Fruit fly (Drosophila melanogaster) whole organism, embryonic: ENCODE measurements around the gene Gdh.

Source experiments
- ATbp ChIP-seq: fragments of 200-800 bp; sonication (Bioruptor generic); optimal IDR thresholded peaks from 2 replicates; lab custom pipeline; 2017; ENCODE audit warnings: missing biosample characterization, mild to moderate bottlenecking, missing genetic modification characterization, missing genetic modification reagents
- BtbVII ChIP-seq: fragments of 200-800 bp; sonication (Bioruptor generic); optimal IDR thresholded peaks from 3 replicates; lab custom pipeline; 2017; ENCODE audit warnings: missing biosample characterization, mild to moderate bottlenecking, missing genetic modification characterization
- CG10147 ChIP-seq: fragments of 200-800 bp; sonication (Bioruptor generic); optimal IDR thresholded peaks from 2 replicates; lab custom pipeline; 2019; ENCODE audit warnings: missing biosample characterization, mild to moderate bottlenecking, missing genetic modification characterization, moderate library complexity
- CG10209 ChIP-seq: fragments of 200-800 bp; sonication (Bioruptor generic); optimal IDR thresholded peaks from 3 replicates; lab custom pipeline; 2017; ENCODE audit warnings: missing biosample characterization, mild to moderate bottlenecking, missing genetic modification characterization, missing genetic modification reagents
- CG10274 ChIP-seq: fragments of 200-800 bp; sonication (Bioruptor generic); optimal IDR thresholded peaks from 3 replicates; lab custom pipeline; 2017; ENCODE audit warnings: missing biosample characterization, mild to moderate bottlenecking, missing genetic modification characterization
- CG10321 ChIP-seq: fragments of 200-800 bp; sonication (Bioruptor generic); IDR thresholded peaks from 2 replicates; pipeline ENCODE4 v1.3.6; 2022; ENCODE audit warnings: missing biosample characterization, missing genetic modification characterization
- CG10366 ChIP-seq: fragments of 200-800 bp; sonication (Bioruptor generic); IDR thresholded peaks from 2 replicates; pipeline ENCODE4 v1.3.6; 2022; ENCODE audit warnings: missing biosample characterization, missing genetic modification characterization
- CG10462 ChIP-seq: fragments of 200-800 bp; sonication (Bioruptor generic); optimal IDR thresholded peaks from 2 replicates; lab custom pipeline; 2016; ENCODE audit warnings: missing biosample characterization, missing genetic modification characterization
- CG11398 ChIP-seq: fragments of 200-800 bp; sonication (Bioruptor generic); optimal IDR thresholded peaks from 2 replicates; lab custom pipeline; 2016; ENCODE audit warnings: missing biosample characterization, missing genetic modification characterization
- CG1233 ChIP-seq: fragments of 200-800 bp; sonication (Bioruptor generic); optimal IDR thresholded peaks from 4 replicates; lab custom pipeline; 2018; ENCODE audit warnings: missing biosample characterization, mild to moderate bottlenecking, missing genetic modification characterization
- CG16813 ChIP-seq: fragments of 200-800 bp; sonication (Bioruptor generic); IDR thresholded peaks from 3 replicates; pipeline ENCODE4 v1.3.6; 2022; ENCODE audit warnings: missing biosample characterization, missing genetic modification characterization; ENCODE audit not compliant: partially characterized antibody
- CG17359 ChIP-seq: fragments of 200-800 bp; sonication (Bioruptor generic); optimal IDR thresholded peaks from 3 replicates; lab custom pipeline; 2018; ENCODE audit warnings: missing biosample characterization, mild to moderate bottlenecking, missing genetic modification characterization, moderate library complexity
- CG17802 ChIP-seq: fragments of 200-800 bp; sonication (Bioruptor generic); optimal IDR thresholded peaks from 2 replicates; lab custom pipeline; 2018; ENCODE audit warnings: missing biosample characterization, mild to moderate bottlenecking, missing genetic modification characterization, moderate library complexity
- CG18011 ChIP-seq: fragments of 200-800 bp; sonication (Bioruptor generic); optimal IDR thresholded peaks from 2 replicates; lab custom pipeline; 2017; ENCODE audit warnings: missing biosample characterization, missing genetic modification characterization, mild to moderate bottlenecking, moderate library complexity, missing genotype
- CG18619 ChIP-seq: fragments of 200-800 bp; sonication (Bioruptor generic); optimal IDR thresholded peaks from 3 replicates; lab custom pipeline; 2017; ENCODE audit warnings: missing biosample characterization, mild to moderate bottlenecking, missing genetic modification characterization
- CG34422 ChIP-seq: fragments of 200-800 bp; sonication (Bioruptor generic); IDR thresholded peaks from 3 replicates; pipeline ENCODE4 v1.3.6; 2022; ENCODE audit warnings: missing biosample characterization, missing genetic modification characterization
- CG3847 ChIP-seq: fragments of 200-800 bp; sonication (Bioruptor generic); IDR thresholded peaks from 2 replicates; pipeline ENCODE4 v1.3.6; 2022; ENCODE audit warnings: missing biosample characterization, missing genetic modification characterization
- CG4328 ChIP-seq: fragments of 200-800 bp; sonication (Bioruptor generic); optimal IDR thresholded peaks from 3 replicates; lab custom pipeline; 2017; ENCODE audit warnings: missing biosample characterization, missing genetic modification reagents, missing genetic modification characterization
- CG7556 ChIP-seq: fragments of 200-800 bp; sonication (Bioruptor generic); optimal IDR thresholded peaks from 2 replicates; lab custom pipeline; 2017; ENCODE audit warnings: missing biosample characterization, mild to moderate bottlenecking, missing genetic modification characterization
- CG8089 ChIP-seq: fragments of 200-800 bp; sonication (Bioruptor generic); optimal IDR thresholded peaks from 3 replicates; lab custom pipeline; 2016; ENCODE audit warnings: missing biosample characterization, missing genetic modification characterization
- CG9797 ChIP-seq: fragments of 200-800 bp; sonication (Bioruptor generic); optimal IDR thresholded peaks from 3 replicates; lab custom pipeline; 2018; ENCODE audit warnings: missing biosample characterization, mild to moderate bottlenecking, missing genetic modification characterization
- CG9876 ChIP-seq: fragments of 200-800 bp; sonication (Bioruptor generic); optimal IDR thresholded peaks from 2 replicates; lab custom pipeline; 2016; ENCODE audit warnings: missing biosample characterization, missing genetic modification characterization
- CHES-1-like ChIP-seq: fragments of 200-800 bp; sonication (Bioruptor generic); optimal IDR thresholded peaks from 2 replicates; lab custom pipeline; 2016; ENCODE audit warnings: missing biosample characterization, missing genetic modification characterization
- Deaf1 ChIP-seq: fragments of 200-800 bp; optimal IDR thresholded peaks from 3 replicates; lab custom pipeline; 2019; ENCODE audit warnings: missing biosample characterization, mild to moderate bottlenecking, missing genetic modification characterization, moderate library complexity
- E2f1 ChIP-seq: fragments of 200-800 bp; sonication (Bioruptor generic); IDR thresholded peaks from 2 replicates; pipeline ENCODE4 v1.3.6; 2022; ENCODE audit warnings: missing biosample characterization, missing genetic modification characterization
- Eip74EF ChIP-seq, 2 experiments: fragments of 200-800 bp in 1 of 2; fragments of >200 bp in 1 of 2; sonication (Bioruptor generic) in 1 of 2; optimal IDR thresholded peaks; 2 replicates each; lab custom pipeline; 2017 to 2019; ENCODE audit warnings: missing biosample characterization in 2 of 2, missing genetic modification characterization in 2 of 2, mild to moderate bottlenecking in 1 of 2, moderate library complexity in 1 of 2
- HHEX ChIP-seq: fragments of 200-800 bp; sonication (Bioruptor generic); optimal IDR thresholded peaks from 3 replicates; lab custom pipeline; 2017; ENCODE audit warnings: missing biosample characterization, mild to moderate bottlenecking, missing genetic modification characterization, missing genetic modification reagents
- MBD-R2 ChIP-seq: fragments of 200-800 bp; sonication (Bioruptor generic); IDR thresholded peaks from 2 replicates; pipeline ENCODE4 v1.3.6; 2022; ENCODE audit warnings: missing biosample characterization, missing genetic modification characterization
- Ssrp ChIP-seq: fragments of 200-800 bp; sonication (Bioruptor generic); optimal IDR thresholded peaks from 2 replicates; lab custom pipeline; 2018; ENCODE audit warnings: missing biosample characterization, mild to moderate bottlenecking, missing genetic modification characterization, moderate library complexity
- Xbp1 ChIP-seq: fragments of 200-800 bp; sonication (Bioruptor generic); optimal IDR thresholded peaks from 3 replicates; lab custom pipeline; 2016; ENCODE audit warnings: missing biosample characterization, mild to moderate bottlenecking, missing genetic modification characterization
- YL-1 ChIP-seq: fragments of 200-800 bp; sonication (Bioruptor generic); optimal IDR thresholded peaks from 3 replicates; lab custom pipeline; 2017; ENCODE audit warnings: missing biosample characterization, mild to moderate bottlenecking, missing genetic modification characterization
- al ChIP-seq: fragments of 200-800 bp; sonication (Bioruptor generic); IDR thresholded peaks from 2 replicates; pipeline ENCODE4 v1.3.6; 2022; ENCODE audit warnings: missing biosample characterization, missing genetic modification characterization
- crol ChIP-seq: fragments of 200-800 bp; sonication (Bioruptor generic); IDR thresholded peaks from 2 replicates; pipeline ENCODE4 v1.3.6; 2022; ENCODE audit warnings: missing biosample characterization, missing genetic modification characterization
- cwo ChIP-seq: fragments of 200-800 bp; sonication (Bioruptor generic); optimal IDR thresholded peaks from 3 replicates; lab custom pipeline; 2017; ENCODE audit warnings: missing biosample characterization, missing genetic modification characterization, mild to moderate bottlenecking, moderate library complexity, missing genetic modification reagents
- danr ChIP-seq: fragments of 200-800 bp; sonication (Bioruptor generic); IDR thresholded peaks from 2 replicates; pipeline ENCODE4 v1.3.6; 2022; ENCODE audit warnings: missing biosample characterization, missing genetic modification characterization
- dati ChIP-seq: fragments of 200-800 bp; sonication (Bioruptor generic); IDR thresholded peaks from 2 replicates; pipeline ENCODE4 v1.3.6; 2022; ENCODE audit warnings: missing biosample characterization, missing genetic modification characterization
- disco-r ChIP-seq: fragments of 200-800 bp; sonication (Bioruptor generic); optimal IDR thresholded peaks from 2 replicates; lab custom pipeline; 2016; ENCODE audit warnings: missing biosample characterization, missing genetic modification characterization
- dm ChIP-seq: fragments of 200-800 bp; sonication (Bioruptor generic); optimal IDR thresholded peaks from 3 replicates; lab custom pipeline; 2016; ENCODE audit warnings: missing biosample characterization, missing genetic modification characterization
- dmrt99B ChIP-seq: fragments of 200-800 bp; sonication (Bioruptor generic); optimal IDR thresholded peaks from 2 replicates; lab custom pipeline; 2018; ENCODE audit warnings: missing biosample characterization, mild to moderate bottlenecking, missing genetic modification characterization, moderate library complexity
- kah ChIP-seq: fragments of 200-800 bp; sonication (Bioruptor generic); optimal IDR thresholded peaks from 2 replicates; lab custom pipeline; 2018; ENCODE audit warnings: missing biosample characterization, mild to moderate bottlenecking, missing genetic modification characterization
- mam ChIP-seq: fragments of 200-800 bp; sonication (Bioruptor generic); optimal IDR thresholded peaks from 3 replicates; lab custom pipeline; 2016; ENCODE audit warnings: missing biosample characterization, missing genetic modification characterization
- mld ChIP-seq: fragments of 200-800 bp; sonication (Bioruptor generic); IDR thresholded peaks from 3 replicates; pipeline ENCODE4 v1.3.6; 2022; ENCODE audit warnings: missing biosample characterization, missing genetic modification characterization; ENCODE audit not compliant: partially characterized antibody
- odd ChIP-seq: fragments of 200-800 bp; sonication (Bioruptor generic); optimal IDR thresholded peaks from 2 replicates; lab custom pipeline; 2017; ENCODE audit warnings: missing biosample characterization, mild to moderate bottlenecking, missing genetic modification characterization
- onecut ChIP-seq: fragments of 200-800 bp; sonication (Bioruptor generic); IDR thresholded peaks from 2 replicates; pipeline ENCODE4 v1.3.6; 2022; ENCODE audit warnings: missing biosample characterization, missing genetic modification characterization
- scrt ChIP-seq: fragments of 200-800 bp; sonication (Bioruptor generic); optimal IDR thresholded peaks from 2 replicates; lab custom pipeline; 2018; ENCODE audit warnings: missing biosample characterization, mild to moderate bottlenecking, missing genetic modification characterization, moderate library complexity
- ssp ChIP-seq: fragments of 200-800 bp; sonication (Bioruptor generic); IDR thresholded peaks from 2 replicates; pipeline ENCODE4 v1.3.6; 2022; ENCODE audit warnings: missing biosample characterization, missing genetic modification characterization
- tin ChIP-seq: fragments of 200-800 bp; sonication (Bioruptor generic); optimal IDR thresholded peaks from 3 replicates; lab custom pipeline; 2016; ENCODE audit warnings: missing biosample characterization, missing genetic modification characterization
- trh ChIP-seq: fragments of 200-800 bp; sonication (Bioruptor generic); optimal IDR thresholded peaks from 2 replicates; lab custom pipeline; 2016; ENCODE audit warnings: missing biosample characterization, missing genetic modification characterization
- zfh2 ChIP-seq: fragments of 200-800 bp; sonication (Bioruptor generic); optimal IDR thresholded peaks from 2 replicates; lab custom pipeline; 2016; ENCODE audit warnings: missing biosample characterization, missing genetic modification characterization

Gdh gene

DNA sequence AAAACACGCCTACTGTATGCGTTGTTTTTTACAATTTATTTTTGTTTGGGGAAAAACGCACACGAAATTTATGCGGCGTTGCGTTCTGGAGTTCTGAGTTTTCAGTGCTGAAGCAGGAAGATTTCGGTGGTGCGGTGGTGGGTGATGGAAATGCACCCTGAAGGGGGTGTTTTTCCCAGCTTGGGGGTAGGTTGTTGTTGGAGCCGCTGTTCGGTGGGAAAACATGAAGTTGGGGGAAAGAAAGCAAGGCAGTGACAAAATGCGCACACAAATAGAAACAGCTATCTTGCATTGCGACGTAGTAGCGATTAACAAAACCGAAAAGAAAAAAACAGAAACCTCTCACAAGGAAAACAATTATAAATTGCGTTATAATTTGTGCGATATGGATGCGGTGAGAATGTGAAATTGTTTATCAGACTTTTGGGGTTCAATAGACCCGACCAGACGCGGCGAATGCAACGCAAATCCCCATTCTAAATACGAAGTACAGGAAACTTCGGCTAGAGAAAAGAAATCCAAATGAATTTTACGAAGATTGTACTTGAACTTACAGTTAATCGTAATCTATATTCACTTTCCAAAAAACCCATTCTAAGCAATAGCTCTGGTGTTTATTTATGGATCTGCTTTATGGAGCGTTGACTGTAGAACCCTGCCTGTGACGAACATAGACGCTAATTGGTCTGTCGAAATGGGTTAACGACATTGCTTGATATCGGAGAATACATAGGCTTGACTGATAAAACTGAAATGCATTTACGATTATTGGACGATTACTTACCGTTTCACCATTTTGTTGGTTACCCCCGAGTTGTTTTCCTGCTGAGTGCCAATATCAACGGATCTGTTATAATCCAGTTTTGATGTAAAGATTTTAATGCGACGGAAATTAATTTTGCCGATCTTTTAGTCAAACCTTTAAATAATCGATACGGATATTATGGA is 54.4 kb downstream of the Gdh start (continued):
- TF ChIP-seq danr: no peak
- no peak for TF ChIP-seq mld (GFP tag; lab: Robert Waterston, UW)
- no peak for TF ChIP-seq CG10147 (GFP tag; lab: Kevin White, UChicago)
- no peak for TF ChIP-seq CG17802 (tag; lab: Kevin White, UChicago)
- TF ChIP-seq dm (GFP tag; lab: Kevin White, UChicago): no peak
- TF ChIP-seq Xbp1: peak; percentile 33
- TF ChIP-seq scrt (GFP tag; lab: Kevin White, UChicago): no peak
- peak; percentile 23 for TF ChIP-seq CG17359 (tag; lab: Kevin White, UChicago)
- TF ChIP-seq CG4328: no peak
- no peak; the same call in 1 of the 2 replicates for TF ChIP-seq CG10366 (GFP tag; lab: Robert Waterston, UW)
- TF ChIP-seq Deaf1 (tag; lab: Kevin White, UChicago): peak; percentile 9
- no peak for TF ChIP-seq YL-1
- TF ChIP-seq CG7556 (GFP tag; lab: Kevin White, UChicago): no peak
- TF ChIP-seq CG8089 (GFP tag; lab: Kevin White, UChicago): no peak
- TF ChIP-seq ssp (GFP tag; lab: Robert Waterston, UW): no peak
- peak; percentile 5 for TF ChIP-seq ATbp (GFP tag; lab: Kevin White, UChicago)
- TF ChIP-seq trh (GFP tag; lab: Kevin White, UChicago): no peak
- TF ChIP-seq CG3847 (GFP tag; lab: Robert Waterston, UW): no peak
- no peak for TF ChIP-seq al (GFP tag; lab: Robert Waterston, UW)
- no peak for TF ChIP-seq CHES-1-like (GFP tag; lab: Kevin White, UChicago)
- TF ChIP-seq BtbVII (GFP tag; lab: Kevin White, UChicago): no peak
- TF ChIP-seq CG10274 (GFP tag; lab: Kevin White, UChicago): no peak
- no peak for TF ChIP-seq CG10321 (GFP tag; lab: Robert Waterston, UW)
- no peak for TF ChIP-seq CG10462 (GFP tag; lab: Kevin White, UChicago)
- TF ChIP-seq mam: no peak
- TF ChIP-seq CG9797 (GFP tag; lab: Kevin White, UChicago): no peak
- TF ChIP-seq onecut (GFP tag; lab: Robert Waterston, UW): peak; percentile 25
- no peak for TF ChIP-seq dati (GFP tag; lab: Robert Waterston, UW)
- TF ChIP-seq CG16813 (GFP tag; lab: Robert Waterston, UW): no peak
- no peak for TF ChIP-seq CG10209 (GFP tag; lab: Kevin White, UChicago)
- peak; percentile 49 for TF ChIP-seq dmrt99B (tag; lab: Kevin White, UChicago)
- no peak for TF ChIP-seq disco-r (GFP tag; lab: Kevin White, UChicago)
- no peak for TF ChIP-seq kah
- TF ChIP-seq Eip74EF (GFP tag; optimal IDR thresholded peaks at IDR 0.05; lab: Kevin White, UChicago): no peak
- no peak for TF ChIP-seq odd
- no peak for TF ChIP-seq zfh2
- no peak for TF ChIP-seq tin (GFP tag; lab: Kevin White, UChicago)
- no peak for TF ChIP-seq CG1233 (GFP tag; lab: Kevin White, UChicago)
- no peak for TF ChIP-seq CG11398 (GFP tag; lab: Kevin White, UChicago)
- no peak for TF ChIP-seq E2f1 (GFP tag; lab: Robert Waterston, UW)
- no peak for TF ChIP-seq HHEX (GFP tag; lab: Kevin White, UChicago)
- TF ChIP-seq crol (GFP tag; lab: Robert Waterston, UW): peak; percentile 59
- no peak for TF ChIP-seq CG9876
- no peak for TF ChIP-seq MBD-R2 (GFP tag; lab: Robert Waterston, UW)
- peak; percentile 31 for TF ChIP-seq Ssrp (tag; lab: Kevin White, UChicago)
- TF ChIP-seq CG34422: 0 out of 3 replicates have a peak, but pooled peaks have one; percentile 24
- no peak for TF ChIP-seq CG18011
- no peak for TF ChIP-seq cwo (GFP tag; lab: Kevin White, UChicago)
- TF ChIP-seq CG18619 (GFP tag; lab: Kevin White, UChicago): no peak
